Fruit fly (Drosophila melanogaster) whole organism, embryonic: ENCODE data around the gene CG46396.

Source experiments
- Asciz ChIP-seq: fragments of 200-800 bp; sonication (Bioruptor generic); optimal IDR thresholded peaks from 2 replicates; lab custom pipeline; 2017; ENCODE audit warnings: missing biosample characterization, mild to moderate bottlenecking, missing genetic modification characterization, missing genetic modification reagents
- Blimp-1 ChIP-seq: fragments of 200-800 bp; sonication (Bioruptor generic); optimal IDR thresholded peaks from 3 replicates; lab custom pipeline; 2018; ENCODE audit warnings: missing biosample characterization, missing genetic modification characterization, mild to moderate bottlenecking, moderate library complexity, missing genetic modification reagents
- CG10979 ChIP-seq: fragments of 200-800 bp; sonication (Bioruptor generic); optimal IDR thresholded peaks from 2 replicates; lab custom pipeline; 2018; ENCODE audit warnings: missing biosample characterization, mild to moderate bottlenecking, missing genetic modification characterization, moderate library complexity
- CG11504 ChIP-seq: fragments of 200-800 bp; sonication (Bioruptor generic); optimal IDR thresholded peaks from 3 replicates; lab custom pipeline; 2019; ENCODE audit warnings: missing biosample characterization, mild to moderate bottlenecking, missing genetic modification characterization, moderate library complexity
- CG13296 ChIP-seq: fragments of 200-800 bp; sonication (Bioruptor generic); optimal IDR thresholded peaks from 3 replicates; lab custom pipeline; 2018; ENCODE audit warnings: missing biosample characterization, mild to moderate bottlenecking, missing genetic modification characterization
- CG13424 ChIP-seq: fragments of 200-800 bp; sonication (Bioruptor generic); optimal IDR thresholded peaks from 2 replicates; lab custom pipeline; 2019; ENCODE audit warnings: missing biosample characterization, mild to moderate bottlenecking, missing genetic modification characterization, moderate library complexity
- CG14014 ChIP-seq: fragments of 200-800 bp; sonication (Bioruptor generic); IDR thresholded peaks from 2 replicates; pipeline ENCODE4 v1.3.6; 2022; ENCODE audit warnings: missing biosample characterization, missing genetic modification characterization
- CG14667 ChIP-seq: fragments of 200-800 bp; sonication (Bioruptor generic); IDR thresholded peaks from 2 replicates; pipeline ENCODE4 v1.3.6; 2022; ENCODE audit warnings: missing biosample characterization, missing genetic modification characterization
- CG2199 ChIP-seq: fragments of 200-800 bp; sonication (Bioruptor generic); IDR thresholded peaks from 3 replicates; pipeline ENCODE4 v1.3.6; 2022; ENCODE audit warnings: missing biosample characterization, missing genetic modification characterization
- CG2712 ChIP-seq: fragments of 200-800 bp; optimal IDR thresholded peaks from 3 replicates; lab custom pipeline; 2019; ENCODE audit warnings: missing biosample characterization, mild to moderate bottlenecking, missing genetic modification characterization, moderate library complexity
- CG30403 ChIP-seq: fragments of 200-800 bp; sonication (Bioruptor generic); optimal IDR thresholded peaks from 3 replicates; lab custom pipeline; 2016; ENCODE audit warnings: missing biosample characterization, missing genetic modification characterization
- CG31224 ChIP-seq: fragments of 200-800 bp; sonication (Bioruptor generic); IDR thresholded peaks from 2 replicates; pipeline ENCODE4 v1.3.6; 2022; ENCODE audit warnings: missing biosample characterization, missing genetic modification characterization
- CG31441 ChIP-seq: fragments of 200-800 bp; sonication (Bioruptor generic); IDR thresholded peaks from 2 replicates; pipeline ENCODE4 v1.3.6; 2022; ENCODE audit warnings: missing biosample characterization, missing genetic modification characterization
- CG4424 ChIP-seq: fragments of 200-800 bp; sonication (Bioruptor generic); optimal IDR thresholded peaks from 3 replicates; lab custom pipeline; 2016; ENCODE audit warnings: missing biosample characterization, missing genetic modification characterization
- CG7928 ChIP-seq: fragments of 200-800 bp; sonication (Bioruptor generic); optimal IDR thresholded peaks from 2 replicates; lab custom pipeline; 2017; ENCODE audit warnings: missing biosample characterization, mild to moderate bottlenecking, missing genetic modification characterization
- CG9817 ChIP-seq: fragments of 200-800 bp; sonication (Bioruptor generic); optimal IDR thresholded peaks from 2 replicates; lab custom pipeline; 2018; ENCODE audit warnings: missing biosample characterization, mild to moderate bottlenecking, missing genetic modification characterization, moderate library complexity
- D ChIP-seq, 2 experiments: fragments of 200-800 bp in 1 of 2; fragments of >200 bp in 1 of 2; sonication (Bioruptor generic) in 1 of 2; optimal IDR thresholded peaks; 2 replicates in 1 of 2; 3 replicates in 1 of 2; lab custom pipeline; 2017; ENCODE audit warnings: mild to moderate bottlenecking in 1 of 2, missing biosample characterization in 1 of 2, missing genetic modification characterization in 1 of 2, missing genetic modification reagents in 1 of 2
- Doc2 ChIP-seq: fragments of 200-800 bp; sonication (Bioruptor generic); IDR thresholded peaks from 2 replicates; pipeline ENCODE4 v1.3.6; 2022; ENCODE audit warnings: missing biosample characterization, missing genetic modification characterization
- Eip74EF ChIP-seq, 2 experiments: fragments of 200-800 bp in 1 of 2; fragments of >200 bp in 1 of 2; sonication (Bioruptor generic) in 1 of 2; optimal IDR thresholded peaks; 2 replicates each; lab custom pipeline; 2017 to 2019; ENCODE audit warnings: missing biosample characterization in 2 of 2, missing genetic modification characterization in 2 of 2, mild to moderate bottlenecking in 1 of 2, moderate library complexity in 1 of 2
- Ets65A ChIP-seq: fragments of 200-800 bp; sonication (Bioruptor generic); peaks from one replicate; lab custom pipeline; 2016; ENCODE audit warnings: missing biosample characterization, missing genetic modification characterization
- Hsf ChIP-seq: fragments of 200-800 bp; sonication (Bioruptor generic); optimal IDR thresholded peaks from 3 replicates; lab custom pipeline; 2016; ENCODE audit warnings: missing biosample characterization, missing genetic modification characterization
- PHDP ChIP-seq: fragments of 200-800 bp; sonication (Bioruptor generic); optimal IDR thresholded peaks from 3 replicates; lab custom pipeline; 2018; ENCODE audit warnings: missing biosample characterization, mild to moderate bottlenecking, missing genetic modification characterization, moderate library complexity
- Sin3A ChIP-seq: fragments of >200 bp; optimal IDR thresholded peaks from 2 replicates; lab custom pipeline; 2018
- Six4 ChIP-seq: fragments of 200-800 bp; sonication (Bioruptor generic); optimal IDR thresholded peaks from 2 replicates; lab custom pipeline; 2016; ENCODE audit warnings: missing biosample characterization, missing genetic modification characterization
- Sox100B ChIP-seq: fragments of 200-800 bp; sonication (Bioruptor generic); optimal IDR thresholded peaks from 3 replicates; lab custom pipeline; 2018; ENCODE audit warnings: missing biosample characterization, mild to moderate bottlenecking, missing genetic modification characterization
- Xrp1 ChIP-seq: fragments of 200-800 bp; sonication (Bioruptor generic); IDR thresholded peaks from 2 replicates; pipeline ENCODE4 v1.3.6; 2022; ENCODE audit warnings: missing biosample characterization, missing genetic modification characterization
- bbx ChIP-seq: fragments of 200-800 bp; sonication (Bioruptor generic); IDR thresholded peaks from 2 replicates; pipeline ENCODE4 v1.3.6; 2022; ENCODE audit warnings: missing biosample characterization, missing genetic modification characterization; ENCODE audit not compliant: partially characterized antibody
- chm ChIP-seq: fragments of 200-800 bp; sonication (Bioruptor generic); IDR thresholded peaks from 2 replicates; pipeline ENCODE4 v1.3.6; 2022; ENCODE audit warnings: missing biosample characterization, missing genetic modification characterization
- crol ChIP-seq: fragments of 200-800 bp; sonication (Bioruptor generic); IDR thresholded peaks from 2 replicates; pipeline ENCODE4 v1.3.6; 2022; ENCODE audit warnings: missing biosample characterization, missing genetic modification characterization
- cwo ChIP-seq: fragments of 200-800 bp; sonication (Bioruptor generic); optimal IDR thresholded peaks from 3 replicates; lab custom pipeline; 2017; ENCODE audit warnings: missing biosample characterization, missing genetic modification characterization, mild to moderate bottlenecking, moderate library complexity, missing genetic modification reagents
- grau ChIP-seq: fragments of 200-800 bp; optimal IDR thresholded peaks from 3 replicates; lab custom pipeline; 2019; ENCODE audit warnings: missing biosample characterization, mild to moderate bottlenecking, missing genetic modification characterization, moderate library complexity
- gsb ChIP-seq: fragments of 200-800 bp; sonication (Bioruptor generic); IDR thresholded peaks from 2 replicates; pipeline ENCODE4 v1.3.6; 2022; ENCODE audit warnings: missing biosample characterization, missing genetic modification characterization
- hkb ChIP-seq, 2 experiments: fragments of 200-800 bp in 1 of 2; fragments of >200 bp in 1 of 2; sonication (Bioruptor generic) in 1 of 2; IDR thresholded peaks in 1 of 2; optimal IDR thresholded peaks in 1 of 2; 2 replicates each; pipeline versions ENCODE4 v1.3.6 to Lab custom; 2017 to 2022; ENCODE audit warnings: missing biosample characterization in 1 of 2, missing genetic modification characterization in 1 of 2
- jigr1 ChIP-seq: fragments of 200-800 bp; sonication (Bioruptor generic); IDR thresholded peaks from 3 replicates; pipeline ENCODE4 v1.3.6; 2022; ENCODE audit warnings: missing biosample characterization, missing genetic modification characterization
- jing ChIP-seq: fragments of 200-800 bp; sonication (Bioruptor generic); optimal IDR thresholded peaks from 2 replicates; lab custom pipeline; 2018; ENCODE audit warnings: missing biosample characterization, mild to moderate bottlenecking, missing genetic modification characterization
- kay ChIP-seq: fragments of 200-800 bp; sonication (Bioruptor generic); optimal IDR thresholded peaks from 2 replicates; lab custom pipeline; 2016; ENCODE audit warnings: missing biosample characterization, missing genetic modification characterization
- onecut ChIP-seq: fragments of 200-800 bp; sonication (Bioruptor generic); IDR thresholded peaks from 2 replicates; pipeline ENCODE4 v1.3.6; 2022; ENCODE audit warnings: missing biosample characterization, missing genetic modification characterization
- pum ChIP-seq: fragments of 200-800 bp; sonication (Bioruptor generic); optimal IDR thresholded peaks from 2 replicates; lab custom pipeline; 2016; ENCODE audit warnings: missing biosample characterization, missing genetic modification characterization
- ranshi ChIP-seq: fragments of 200-800 bp; sonication (Bioruptor generic); IDR thresholded peaks from 2 replicates; pipeline ENCODE4 v1.3.6; 2022; ENCODE audit warnings: missing biosample characterization, missing genetic modification characterization
- row ChIP-seq: fragments of 200-800 bp; sonication (Bioruptor generic); IDR thresholded peaks from 3 replicates; pipeline ENCODE4 v1.3.6; 2022; ENCODE audit warnings: missing biosample characterization, missing genetic modification characterization
- sd ChIP-seq: fragments of 200-800 bp; sonication (Bioruptor generic); optimal IDR thresholded peaks from 3 replicates; lab custom pipeline; 2018; ENCODE audit warnings: missing biosample characterization, mild to moderate bottlenecking, missing genetic modification characterization, moderate library complexity
- sr ChIP-seq: fragments of 200-800 bp; sonication (Bioruptor generic); IDR thresholded peaks from 3 replicates; pipeline ENCODE4 v1.3.6; 2022; ENCODE audit warnings: missing biosample characterization, missing genetic modification characterization
- sug ChIP-seq: fragments of 200-800 bp; optimal IDR thresholded peaks from 2 replicates; lab custom pipeline; 2019; ENCODE audit warnings: missing biosample characterization, mild to moderate bottlenecking, missing genetic modification characterization, moderate library complexity
- tna ChIP-seq: fragments of 200-800 bp; sonication (Bioruptor generic); IDR thresholded peaks from 2 replicates; pipeline ENCODE4 v1.3.6; 2022; ENCODE audit warnings: missing biosample characterization, missing genetic modification characterization; ENCODE audit not compliant: partially characterized antibody

CG46396 gene

dm6 chr3R:6351696-6352378 lies 48.0 kb downstream of the CG46396 start (continued):
- TF ChIP-seq CG10979, result peak; percentile 38
- TF ChIP-seq sd (tag; lab: Kevin White, UChicago), result peak; percentile 13
- TF ChIP-seq Hsf (GFP tag; lab: Kevin White, UChicago), result peak; percentile 8
- TF ChIP-seq CG13296 (GFP tag; lab: Kevin White, UChicago), result peak; percentile 41
- no peak for TF ChIP-seq Sin3A (lab: Kevin White, UChicago)
- no peak for TF ChIP-seq kay (GFP tag; lab: Kevin White, UChicago)
- TF ChIP-seq chm (GFP tag; lab: Robert Waterston, UW), result no peak
- TF ChIP-seq CG11504, result peak; percentile 54
- TF ChIP-seq Xrp1 (GFP tag; lab: Robert Waterston, UW), result no peak
- TF ChIP-seq row, result peak; percentile 34; the same call in 1 of the 3 replicates
- TF ChIP-seq sug (tag; lab: Kevin White, UChicago), result peak; percentile 7
- TF ChIP-seq Sox100B (GFP tag; lab: Kevin White, UChicago), result peak; percentile 62
- TF ChIP-seq Asciz, result peak; percentile 24
- no peak for TF ChIP-seq Doc2 (GFP tag; lab: Robert Waterston, UW)
- TF ChIP-seq CG4424 (GFP tag; lab: Kevin White, UChicago), result peak; percentile 38
- TF ChIP-seq CG14667 (GFP tag; lab: Robert Waterston, UW), result no peak
- TF ChIP-seq hkb (optimal IDR thresholded peaks at IDR 0.05; lab: Kevin White, UChicago), result no peak
- 0 out of 2 replicates have a peak, but pooled peaks have one; percentile 17 for TF ChIP-seq hkb (GFP tag; IDR thresholded peaks at IDR 0.05; lab: Robert Waterston, UW)
- peak; percentile 15; the same call in 1 of the 3 replicates for TF ChIP-seq CG2199 (GFP tag; lab: Robert Waterston, UW)
- peak; percentile 13 for TF ChIP-seq CG30403 (GFP tag; lab: Kevin White, UChicago)
- peak; percentile 51 for TF ChIP-seq CG2712 (tag; lab: Kevin White, UChicago)
- peak; percentile 11 for TF ChIP-seq CG9817
- TF ChIP-seq cwo (GFP tag; lab: Kevin White, UChicago), result peak; percentile 49
- peak; percentile 4; the same call in 1 of the 2 replicates for TF ChIP-seq CG14014 (GFP tag; lab: Robert Waterston, UW)
- TF ChIP-seq jing (GFP tag; lab: Kevin White, UChicago), result no peak
- TF ChIP-seq D (optimal IDR thresholded peaks at IDR 0.05; lab: Kevin White, UChicago), result no peak
- TF ChIP-seq D (GFP tag; optimal IDR thresholded peaks at IDR 0.05; lab: Kevin White, UChicago), result peak; percentile 44
- no peak for TF ChIP-seq bbx (GFP tag; lab: Robert Waterston, UW)
- TF ChIP-seq CG13424, result peak; percentile 56
- TF ChIP-seq CG31441 (GFP tag; lab: Robert Waterston, UW), result peak; percentile 41; the same call in 1 of the 2 replicates
- peak; percentile 32 for TF ChIP-seq grau
- no peak for TF ChIP-seq onecut (GFP tag; lab: Robert Waterston, UW)
- peak; percentile 25; the same call in 1 of the 2 replicates for TF ChIP-seq tna (GFP tag; lab: Robert Waterston, UW)
- TF ChIP-seq PHDP, result peak; percentile 21
- no peak for TF ChIP-seq jigr1
- peak in 1 of 2 experiments; percentile 53 for TF ChIP-seq Eip74EF (GFP tag; optimal IDR thresholded peaks at IDR 0.05; lab: Kevin White, UChicago)
- TF ChIP-seq gsb (GFP tag; lab: Robert Waterston, UW), result no peak
- no peak for TF ChIP-seq ranshi (GFP tag; lab: Robert Waterston, UW)
- TF ChIP-seq Blimp-1, result peak; percentile 46

DNA sequence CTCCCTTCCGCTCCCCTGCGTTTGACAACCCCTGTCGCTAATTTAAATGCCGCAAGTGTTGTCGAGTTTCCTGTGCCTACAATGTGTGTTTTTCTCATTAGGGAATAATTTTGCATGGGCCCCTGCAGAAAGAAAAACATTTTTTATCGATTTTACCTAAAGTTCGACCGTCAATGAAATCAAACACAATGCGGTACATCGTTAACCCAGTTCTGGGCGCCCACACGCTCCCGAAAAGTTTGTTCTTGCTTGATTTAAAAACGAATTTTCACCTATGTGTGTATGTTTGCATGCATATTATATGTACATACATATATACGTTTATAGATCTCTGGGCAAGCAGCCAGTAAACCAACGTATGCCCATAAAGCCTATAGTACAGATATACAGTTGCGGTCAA lies 48.6 kb downstream of the CG46396 start:
- TF ChIP-seq sr (GFP tag; lab: Robert Waterston, UW), result peak; percentile 71; the same call in 2 of the 3 replicates
- TF ChIP-seq onecut (GFP tag; lab: Robert Waterston, UW), result no peak
- TF ChIP-seq crol (GFP tag; lab: Robert Waterston, UW), result peak; percentile 55; the same call in 1 of the 2 replicates
- TF ChIP-seq Six4 (GFP tag; lab: Kevin White, UChicago), result no peak
- no peak for TF ChIP-seq pum
- peak; percentile 46 for TF ChIP-seq Ets65A (GFP tag; lab: Kevin White, UChicago)
- TF ChIP-seq CG31224 (GFP tag; lab: Robert Waterston, UW), result peak; percentile 51; the same call in 1 of the 2 replicates
- TF ChIP-seq CG7928 (GFP tag; lab: Kevin White, UChicago), result no peak
